Fruit fly (Drosophila melanogaster): Measurements from ENCODE around the gene dpr2.

The dpr2 gene

dm6 chr2L:10970134-10970533 is 6.2 kb upstream of the dpr2 start, which contains the start of the genes Tmem214 and YL-1:
Gene Tmem214 (minus strand): TSS chr2L:10970275.
Gene YL-1 (plus strand): TSS chr2L:10970443.
- no peak for TF ChIP-seq woc (GFP tag; optimal IDR thresholded peaks at IDR 0.05)
- no peak for TF ChIP-seq br (GFP tag; optimal IDR thresholded peaks at IDR 0.05)
- TF ChIP-seq fru (GFP tag; optimal IDR thresholded peaks at IDR 0.05) = no peak
- no peak for TF ChIP-seq Dif (GFP tag; optimal IDR thresholded peaks at IDR 0.05; ENCODE audit: partially characterized antibody)
- no peak for TF ChIP-seq lola (GFP tag; optimal IDR thresholded peaks at IDR 0.05)
- no peak for TF ChIP-seq CG9705 (GFP tag; optimal IDR thresholded peaks at IDR 0.05)
- TF ChIP-seq Sp1 (GFP tag; optimal IDR thresholded peaks at IDR 0.05) = peak; percentile 8
- TF ChIP-seq Abd-B (GFP tag; optimal IDR thresholded peaks at IDR 0.05) = no peak
- no peak for TF ChIP-seq rgr (GFP tag; optimal IDR thresholded peaks at IDR 0.05)
- no peak for TF ChIP-seq brk (GFP tag; optimal IDR thresholded peaks at IDR 0.05)
- no peak for TF ChIP-seq pan (optimal IDR thresholded peaks at IDR 0.05)
- TF ChIP-seq Hnf4 (GFP tag; optimal IDR thresholded peaks at IDR 0.05) = peak; percentile 28
- TF ChIP-seq dmrt93B (GFP tag; optimal IDR thresholded peaks at IDR 0.05) = no peak
- TF ChIP-seq usp (GFP tag; optimal IDR thresholded peaks at IDR 0.05) = no peak
- TF ChIP-seq dsf (GFP tag; optimal IDR thresholded peaks at IDR 0.05; ENCODE audit: borderline replicate concordance) = no peak
- no peak for TF ChIP-seq Jra (GFP tag; optimal IDR thresholded peaks at IDR 0.05)
- TF ChIP-seq N (GFP tag; optimal IDR thresholded peaks at IDR 0.05) = no peak
- TF ChIP-seq h (GFP tag; optimal IDR thresholded peaks at IDR 0.05) = peak; percentile 2
- no peak for TF ChIP-seq dl (GFP tag; optimal IDR thresholded peaks at IDR 0.05; ENCODE audit: insufficient read depth in 1 of 2, partially characterized antibody in 2 of 2)
- no peak for TF ChIP-seq psq (GFP tag; optimal IDR thresholded peaks at IDR 0.05)
- no peak for TF ChIP-seq Hr83 (GFP tag; optimal IDR thresholded peaks at IDR 0.05; ENCODE audit: poor library complexity, severe bottlenecking)
- TF ChIP-seq GATAd (GFP tag; optimal IDR thresholded peaks at IDR 0.05) = no peak
- TF ChIP-seq tai (GFP tag; optimal IDR thresholded peaks at IDR 0.05) = no peak
- TF ChIP-seq foxo (GFP tag; optimal IDR thresholded peaks at IDR 0.05) = no peak
- TF ChIP-seq CrebA (GFP tag; optimal IDR thresholded peaks at IDR 0.05; ENCODE audit: borderline replicate concordance) = no peak
- TF ChIP-seq Vsx2 (GFP tag; optimal IDR thresholded peaks at IDR 0.05; ENCODE audit: partially characterized antibody) = no peak
- TF ChIP-seq Hr78 (GFP tag; optimal IDR thresholded peaks at IDR 0.05) = no peak
- no peak for TF ChIP-seq Rel (GFP tag; optimal IDR thresholded peaks at IDR 0.05)
- peak; percentile 33 for TF ChIP-seq Rel (tag; optimal IDR thresholded peaks at IDR 0.05)
- no peak for TF ChIP-seq CG32264 (GFP tag; optimal IDR thresholded peaks at IDR 0.05)
- TF ChIP-seq HLH106 (tag; optimal IDR thresholded peaks at IDR 0.05) = no peak
- TF ChIP-seq ey (GFP tag; optimal IDR thresholded peaks at IDR 0.05) = no peak
- no peak for TF ChIP-seq Mio (GFP tag; optimal IDR thresholded peaks at IDR 0.05)
- TF ChIP-seq Dfd (GFP tag; optimal IDR thresholded peaks at IDR 0.05) = no peak
- no peak for TF ChIP-seq jim (GFP tag; optimal IDR thresholded peaks at IDR 0.05)
- TF ChIP-seq OdsH (GFP tag; optimal IDR thresholded peaks at IDR 0.05) = no peak
- no peak for TF ChIP-seq sage (GFP tag; optimal IDR thresholded peaks at IDR 0.05)
- TF ChIP-seq sv (GFP tag; optimal IDR thresholded peaks at IDR 0.05) = no peak
- peak; percentile 16 for TF ChIP-seq Myc (optimal IDR thresholded peaks at IDR 0.05)

dm6 chr2L:10968009-10968383 is 4.0 kb upstream of the dpr2 start:
- no peak for TF ChIP-seq Dif (GFP tag; optimal IDR thresholded peaks at IDR 0.05; ENCODE audit: partially characterized antibody)
- TF ChIP-seq GATAd (GFP tag; optimal IDR thresholded peaks at IDR 0.05) = no peak
- no peak for TF ChIP-seq h (GFP tag; optimal IDR thresholded peaks at IDR 0.05)
- no peak for TF ChIP-seq foxo (GFP tag; optimal IDR thresholded peaks at IDR 0.05)
- TF ChIP-seq Dfd (GFP tag; optimal IDR thresholded peaks at IDR 0.05) = no peak
- no peak for TF ChIP-seq sv (GFP tag; optimal IDR thresholded peaks at IDR 0.05)
- no peak for TF ChIP-seq psq (GFP tag; optimal IDR thresholded peaks at IDR 0.05)
- no peak for TF ChIP-seq Hnf4 (GFP tag; optimal IDR thresholded peaks at IDR 0.05)
- TF ChIP-seq dmrt93B (GFP tag; optimal IDR thresholded peaks at IDR 0.05) = no peak
- TF ChIP-seq Hr83 (GFP tag; optimal IDR thresholded peaks at IDR 0.05; ENCODE audit: poor library complexity, severe bottlenecking) = no peak
- TF ChIP-seq Jra (GFP tag; optimal IDR thresholded peaks at IDR 0.05) = no peak
- TF ChIP-seq br (GFP tag; optimal IDR thresholded peaks at IDR 0.05) = no peak
- TF ChIP-seq Hr78 (GFP tag; optimal IDR thresholded peaks at IDR 0.05) = no peak
- no peak for TF ChIP-seq woc (GFP tag; optimal IDR thresholded peaks at IDR 0.05)
- no peak for TF ChIP-seq lola (GFP tag; optimal IDR thresholded peaks at IDR 0.05)
- no peak for TF ChIP-seq usp (GFP tag; optimal IDR thresholded peaks at IDR 0.05)
- no peak for TF ChIP-seq tai (GFP tag; optimal IDR thresholded peaks at IDR 0.05)
- TF ChIP-seq brk (GFP tag; optimal IDR thresholded peaks at IDR 0.05) = no peak
